Fruit fly (Drosophila melanogaster): ENCODE measurements around the gene Fim.

Fim gene

dm6 chrX:17313346-17313745, 11.6 kb upstream of the Fim start (continued):
- TF ChIP-seq ash1 (GFP tag; optimal IDR thresholded peaks at IDR 0.05) (no peak), zen2 (GFP tag; IDR thresholded peaks at IDR 0.05; ENCODE audit: partially characterized antibody) (no peak), her (GFP tag; optimal IDR thresholded peaks at IDR 0.05) (no peak), Nf-YC (tag; optimal IDR thresholded peaks at IDR 0.05) (peak; percentile 95), oc (tag; optimal IDR thresholded peaks at IDR 0.05) (peak; percentile 28), CG18476 (GFP tag; optimal IDR thresholded peaks at IDR 0.05) (no peak), ewg (GFP tag; optimal IDR thresholded peaks at IDR 0.05) (peak; percentile 21), pita (GFP tag; optimal IDR thresholded peaks at IDR 0.05) (no peak), vnd (GFP tag; IDR thresholded peaks at IDR 0.05; ENCODE audit: partially characterized antibody) (no peak), tll (GFP tag; optimal IDR thresholded peaks at IDR 0.05) (peak in 1 of 2 experiments; percentile 14), YL-1 (GFP tag; optimal IDR thresholded peaks at IDR 0.05) (no peak), tin (GFP tag; optimal IDR thresholded peaks at IDR 0.05) (no peak), CG12744 (GFP tag; optimal IDR thresholded peaks at IDR 0.05) (no peak), CG14710 (tag; optimal IDR thresholded peaks at IDR 0.05) (no peak), ac (GFP tag; optimal IDR thresholded peaks at IDR 0.05) (no peak), ind (GFP tag; optimal IDR thresholded peaks at IDR 0.05) (no peak), run (tag; optimal IDR thresholded peaks at IDR 0.05) (no peak), eve (GFP tag; optimal IDR thresholded peaks at IDR 0.05) (no peak), eyg (GFP tag; optimal IDR thresholded peaks at IDR 0.05) (no peak), CG13624 (GFP tag; optimal IDR thresholded peaks at IDR 0.05) (no peak), CG15601 (tag; optimal IDR thresholded peaks at IDR 0.05) (no peak), CG12769 (tag; optimal IDR thresholded peaks at IDR 0.05) (no peak), GATAe (GFP tag; conservative IDR thresholded peaks at IDR 0.05) (no peak), CG10321 (GFP tag; IDR thresholded peaks at IDR 0.05) (peak; percentile 95), CG2120 (GFP tag; optimal IDR thresholded peaks at IDR 0.05) (no peak), CG5953 (GFP tag; IDR thresholded peaks at IDR 0.05) (no peak), cas (GFP tag; IDR thresholded peaks at IDR 0.05) (no peak), CG18262 (tag; optimal IDR thresholded peaks at IDR 0.05) (no peak), hkb (optimal IDR thresholded peaks at IDR 0.05) (no peak), hkb (GFP tag; IDR thresholded peaks at IDR 0.05) (no peak), CG11504 (tag; optimal IDR thresholded peaks at IDR 0.05) (peak; percentile 9), CG18619 (GFP tag; optimal IDR thresholded peaks at IDR 0.05) (no peak), CG13123 (GFP tag; optimal IDR thresholded peaks at IDR 0.05) (no peak), Ets97D (GFP tag; optimal IDR thresholded peaks at IDR 0.05) (no peak), sc (optimal IDR thresholded peaks at IDR 0.05) (no peak), sc (GFP tag; optimal IDR thresholded peaks at IDR 0.05) (no peak)

dm6 chrX:17308211-17308610, 6.5 kb upstream of the Fim start:
- TF ChIP-seq Sox100B (GFP tag; optimal IDR thresholded peaks at IDR 0.05), result no peak
- no peak for TF ChIP-seq Sry-δ (GFP tag; optimal IDR thresholded peaks at IDR 0.05)
- no peak for TF ChIP-seq CG12219 (GFP tag; optimal IDR thresholded peaks at IDR 0.05)
- no peak for TF ChIP-seq D19B (GFP tag; optimal IDR thresholded peaks at IDR 0.05)
- no peak for TF ChIP-seq CG32767 (GFP tag; IDR thresholded peaks at IDR 0.05)
- TF ChIP-seq CG31441 (GFP tag; IDR thresholded peaks at IDR 0.05), result peak; percentile 44
- TF ChIP-seq CG7839 (tag; optimal IDR thresholded peaks at IDR 0.05), result peak; percentile 24
- no peak for TF ChIP-seq CG18011 (GFP tag; optimal IDR thresholded peaks at IDR 0.05)
- no peak for TF ChIP-seq CHES-1-like (GFP tag; optimal IDR thresholded peaks at IDR 0.05)
- no peak for TF ChIP-seq abd-A (tag; optimal IDR thresholded peaks at IDR 0.05)
- TF ChIP-seq CG11723 (GFP tag; optimal IDR thresholded peaks at IDR 0.05), result no peak
- no peak for TF ChIP-seq wek (GFP tag; optimal IDR thresholded peaks at IDR 0.05)
- TF ChIP-seq CG18262 (tag; optimal IDR thresholded peaks at IDR 0.05), result peak; percentile 53
- TF ChIP-seq phol (tag; optimal IDR thresholded peaks at IDR 0.05), result peak; percentile 55
- TF ChIP-seq knrl (GFP tag; IDR thresholded peaks at IDR 0.05; ENCODE audit: partially characterized antibody), result no peak
- TF ChIP-seq dmrt99B (tag; optimal IDR thresholded peaks at IDR 0.05), result peak; percentile 44
- TF ChIP-seq CG9797 (GFP tag; optimal IDR thresholded peaks at IDR 0.05), result no peak
- TF ChIP-seq CTCF (GFP tag; optimal IDR thresholded peaks at IDR 0.05), result no peak
- TF ChIP-seq unpg (GFP tag; optimal IDR thresholded peaks at IDR 0.05), result peak; percentile 15

All from whole organism, embryonic.